Fruit fly (Drosophila melanogaster): ENCODE data around the gene CG17065.

The CG17065 gene

DNA sequence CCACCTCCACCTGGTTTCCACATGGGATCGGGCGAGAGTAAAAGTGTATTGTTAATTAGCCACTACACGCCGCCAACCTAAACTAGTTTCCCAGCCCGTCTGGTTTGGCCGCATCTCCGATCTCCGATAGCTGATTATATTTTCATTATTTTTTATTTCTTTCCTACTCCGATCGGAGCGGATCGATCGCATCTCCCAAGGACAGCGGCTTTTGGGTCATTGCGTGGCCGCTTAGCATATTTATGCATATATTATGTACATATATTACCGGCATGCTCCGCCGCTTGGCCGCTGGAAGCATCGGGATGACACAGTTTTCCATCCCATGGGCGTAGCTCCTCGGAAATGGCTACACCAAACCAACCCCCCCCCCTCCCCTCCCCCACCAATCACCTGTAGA lies 19.1 kb downstream of the CG17065 start:
- TF ChIP-seq CG7368 (GFP tag; optimal IDR thresholded peaks at IDR 0.05) = no peak
- peak in 1 of 2 experiments; percentile 46 for TF ChIP-seq ss (GFP tag; optimal IDR thresholded peaks at IDR 0.05)

DNA sequence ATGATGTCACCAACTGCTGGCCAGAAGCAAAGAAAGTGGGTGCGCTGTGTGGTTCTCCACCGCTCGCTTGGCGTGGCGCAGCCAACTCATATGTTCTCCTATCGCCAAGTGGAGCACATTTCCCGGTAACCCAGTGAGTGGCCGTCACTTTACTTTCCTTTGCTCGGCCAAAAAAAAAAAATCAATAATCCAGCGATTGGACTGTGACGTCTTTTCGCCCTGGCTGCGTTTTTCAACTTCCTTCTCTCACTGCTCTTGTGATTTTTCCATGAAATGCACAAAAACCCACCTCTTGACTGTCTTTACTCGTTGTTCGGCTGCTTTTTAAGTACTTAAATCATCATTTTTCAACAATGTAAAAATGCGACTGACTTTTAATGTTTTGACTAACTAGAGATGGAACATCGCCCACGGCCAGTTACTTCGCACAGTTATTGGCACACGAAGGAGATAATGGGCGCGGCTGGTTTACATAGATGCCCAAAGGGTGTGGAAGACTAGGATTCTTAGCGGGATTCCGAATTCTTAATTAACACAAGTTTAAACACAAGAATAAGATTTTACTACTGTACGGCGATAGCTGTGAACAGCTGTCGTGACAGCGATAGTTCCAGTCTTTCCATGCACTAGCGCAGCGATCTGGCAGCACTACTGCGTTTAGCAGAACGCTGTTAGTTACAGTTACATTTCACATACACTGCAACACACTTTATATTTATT lies 21.0 kb downstream of the CG17065 start, which contains the start of gene sw:
sw (minus strand) TSS at position 589 of the 720 bp plus-strand sequence.
- TF ChIP-seq CG3032 (tag; optimal IDR thresholded peaks at IDR 0.05) (peak; percentile 63), CG11762 (GFP tag; optimal IDR thresholded peaks at IDR 0.05; ENCODE audit: insufficient read depth) (no peak), CG11294 (GFP tag; IDR thresholded peaks at IDR 0.05) (no peak), spab (GFP tag; optimal IDR thresholded peaks at IDR 0.05) (no peak), CG6854 (GFP tag; optimal IDR thresholded peaks at IDR 0.05) (no peak), CG6808 (GFP tag; optimal IDR thresholded peaks at IDR 0.05) (peak; percentile 31), salr (GFP tag; optimal IDR thresholded peaks at IDR 0.05) (no peak), CG34406 (GFP tag; optimal IDR thresholded peaks at IDR 0.05) (peak; percentile 39), Eip75B (GFP tag; optimal IDR thresholded peaks at IDR 0.05) (peak; percentile 32), lz (GFP tag; optimal IDR thresholded peaks at IDR 0.05) (peak; percentile 66), CG6792 (GFP tag; optimal IDR thresholded peaks at IDR 0.05) (peak; percentile 27), Smox (GFP tag; optimal IDR thresholded peaks at IDR 0.05) (peak; percentile 12), vri (GFP tag; optimal IDR thresholded peaks at IDR 0.05) (no peak), esn (GFP tag; optimal IDR thresholded peaks at IDR 0.05) (peak; percentile 58), CG8319 (GFP tag; optimal IDR thresholded peaks at IDR 0.05) (no peak), acj6 (GFP tag; optimal IDR thresholded peaks at IDR 0.05) (peak; percentile 28), Sox15 (GFP tag; optimal IDR thresholded peaks at IDR 0.05) (peak; percentile 41), CG11902 (GFP tag; optimal IDR thresholded peaks at IDR 0.05) (peak; percentile 22), ss (GFP tag; optimal IDR thresholded peaks at IDR 0.05) (peak in 1 of 2 experiments; percentile 10), Sox14 (GFP tag; optimal IDR thresholded peaks at IDR 0.05) (peak; percentile 51), pdm3 (GFP tag; optimal IDR thresholded peaks at IDR 0.05) (peak; percentile 42), OdsH (GFP tag; optimal IDR thresholded peaks at IDR 0.05) (peak; percentile 37), CG4318 (GFP tag; optimal IDR thresholded peaks at IDR 0.05) (peak; percentile 2), Sox102F (GFP tag; optimal IDR thresholded peaks at IDR 0.05) (peak; percentile 53), Met (GFP tag; optimal IDR thresholded peaks at IDR 0.05) (peak; percentile 44), CG31627 (GFP tag; optimal IDR thresholded peaks at IDR 0.05) (peak; percentile 40), Gug (GFP tag; IDR thresholded peaks at IDR 0.05) (0 out of 2 replicates have a peak, but pooled peaks have one; percentile 16), svp (GFP tag) (peak; percentile 81), CG10631 (GFP tag; optimal IDR thresholded peaks at IDR 0.05) (peak; percentile 46), fd59A (GFP tag; optimal IDR thresholded peaks at IDR 0.05) (no peak), dac (GFP tag; optimal IDR thresholded peaks at IDR 0.05) (peak; percentile 12), Eip78C (GFP tag) (peak; percentile 76), CG16779 (tag; optimal IDR thresholded peaks at IDR 0.05) (no peak), fd85E (GFP tag; optimal IDR thresholded peaks at IDR 0.05) (no peak), net (GFP tag; optimal IDR thresholded peaks at IDR 0.05) (no peak), CG8632 (GFP tag; optimal IDR thresholded peaks at IDR 0.05) (no peak), CG10669 (GFP tag; optimal IDR thresholded peaks at IDR 0.05) (peak; percentile 27), achi (GFP tag; optimal IDR thresholded peaks at IDR 0.05) (peak; percentile 50), eg (GFP tag; IDR thresholded peaks at IDR 0.05) (peak; percentile 63), CG7368 (GFP tag; optimal IDR thresholded peaks at IDR 0.05) (no peak), fkh (GFP tag; optimal IDR thresholded peaks at IDR 0.05) (no peak), Hr39 (GFP tag; optimal IDR thresholded peaks at IDR 0.05) (peak; percentile 70), Ets96B (tag; optimal IDR thresholded peaks at IDR 0.05) (peak; percentile 23), cyc (GFP tag; optimal IDR thresholded peaks at IDR 0.05) (peak; percentile 56), Hr4 (GFP tag; optimal IDR thresholded peaks at IDR 0.05) (peak; percentile 31), CG6276 (GFP tag; optimal IDR thresholded peaks at IDR 0.05) (no peak), CG1621 (tag; optimal IDR thresholded peaks at IDR 0.05) (peak; percentile 56), Ets21C (GFP tag; optimal IDR thresholded peaks at IDR 0.05) (peak; percentile 38)
